Fruit fly (Drosophila melanogaster) S2 (cell line): ENCODE results near the gene CG1910.

ENCODE experiments used
- CG8478 ChIP-seq: fragments of >200 bp; optimal IDR thresholded peaks from 2 replicates; lab custom pipeline; 2018
- CTCF ChIP-seq, 2 experiments: fragments of >200 bp; optimal IDR thresholded peaks; 2 replicates each; lab custom pipeline; 2018

dm6 chr3R:31714876-31715712, 32.3 kb upstream of the CG1910 start:
- TF ChIP-seq CG8478 (lab: Kevin White, UChicago), result no peak
- TF ChIP-seq CTCF (optimal IDR thresholded peaks at IDR 0.05; lab: Kevin White, UChicago), result no peak
